Fruit fly (Drosophila melanogaster) whole organism, embryonic: ENCODE data around the gene AP-2mu.

Source experiments
- Abd-B ChIP-seq: fragments of 200-800 bp; sonication (Bioruptor generic); optimal IDR thresholded peaks from 2 replicates; lab custom pipeline; 2018; ENCODE audit warnings: missing biosample characterization, mild to moderate bottlenecking, missing genetic modification characterization, moderate library complexity
- Blimp-1 ChIP-seq: fragments of 200-800 bp; sonication (Bioruptor generic); optimal IDR thresholded peaks from 3 replicates; lab custom pipeline; 2018; ENCODE audit warnings: missing biosample characterization, missing genetic modification characterization, mild to moderate bottlenecking, moderate library complexity, missing genetic modification reagents
- CG1024 ChIP-seq: fragments of 200-800 bp; sonication (Bioruptor generic); IDR thresholded peaks from 2 replicates; pipeline ENCODE4 v1.3.6; 2022; ENCODE audit warnings: missing biosample characterization, missing genetic modification characterization
- CG10321 ChIP-seq: fragments of 200-800 bp; sonication (Bioruptor generic); IDR thresholded peaks from 2 replicates; pipeline ENCODE4 v1.3.6; 2022; ENCODE audit warnings: missing biosample characterization, missing genetic modification characterization
- CG10431 ChIP-seq: fragments of 200-800 bp; sonication (Bioruptor generic); optimal IDR thresholded peaks from 3 replicates; lab custom pipeline; 2018; ENCODE audit warnings: missing biosample characterization, mild to moderate bottlenecking, missing genetic modification characterization
- CG10959 ChIP-seq: fragments of 200-800 bp; sonication (Bioruptor generic); IDR thresholded peaks from 2 replicates; pipeline ENCODE4 v1.3.6; 2022; ENCODE audit warnings: missing biosample characterization, missing genetic modification characterization
- CG14860 ChIP-seq: fragments of 200-800 bp; sonication (Bioruptor generic); IDR thresholded peaks from 3 replicates; pipeline ENCODE4 v1.3.6; 2022; ENCODE audit warnings: missing biosample characterization, missing genetic modification characterization; ENCODE audit not compliant: partially characterized antibody
- CG14965 ChIP-seq: fragments of 200-800 bp; sonication (Bioruptor generic); optimal IDR thresholded peaks from 2 replicates; lab custom pipeline; 2016; ENCODE audit warnings: missing biosample characterization, missing genetic modification characterization, borderline replicate concordance
- CG18476 ChIP-seq: fragments of 200-800 bp; sonication (Bioruptor generic); optimal IDR thresholded peaks from 2 replicates; lab custom pipeline; 2016; ENCODE audit warnings: missing biosample characterization, mild to moderate bottlenecking, missing genetic modification characterization
- CG2199 ChIP-seq: fragments of 200-800 bp; sonication (Bioruptor generic); IDR thresholded peaks from 3 replicates; pipeline ENCODE4 v1.3.6; 2022; ENCODE audit warnings: missing biosample characterization, missing genetic modification characterization
- CG2712 ChIP-seq: fragments of 200-800 bp; optimal IDR thresholded peaks from 3 replicates; lab custom pipeline; 2019; ENCODE audit warnings: missing biosample characterization, mild to moderate bottlenecking, missing genetic modification characterization, moderate library complexity
- CG30020 ChIP-seq: fragments of 200-800 bp; optimal IDR thresholded peaks from 2 replicates; lab custom pipeline; 2019; ENCODE audit warnings: missing biosample characterization, mild to moderate bottlenecking, missing genetic modification characterization, moderate library complexity
- CG3163 ChIP-seq: fragments of 200-800 bp; sonication (Bioruptor generic); optimal IDR thresholded peaks from 3 replicates; lab custom pipeline; 2016; ENCODE audit warnings: missing biosample characterization, missing genetic modification characterization
- CG3726 ChIP-seq: fragments of 200-800 bp; sonication (Bioruptor generic); IDR thresholded peaks from 3 replicates; pipeline ENCODE4, ENCODE4 v1.3.6; 2022; ENCODE audit warnings: missing biosample characterization, missing genetic modification characterization
- CG42726 ChIP-seq: fragments of 200-800 bp; sonication (Bioruptor generic); IDR thresholded peaks from 2 replicates; pipeline ENCODE4 v1.3.6; 2022; ENCODE audit warnings: missing biosample characterization, missing genetic modification characterization; ENCODE audit not compliant: partially characterized antibody
- CG4424 ChIP-seq: fragments of 200-800 bp; sonication (Bioruptor generic); optimal IDR thresholded peaks from 3 replicates; lab custom pipeline; 2016; ENCODE audit warnings: missing biosample characterization, missing genetic modification characterization
- CG5180 ChIP-seq: fragments of 200-800 bp; sonication (Bioruptor generic); optimal IDR thresholded peaks from 3 replicates; lab custom pipeline; 2017; ENCODE audit warnings: missing biosample characterization, missing genetic modification characterization, mild to moderate bottlenecking, moderate library complexity, missing genetic modification reagents
- CG6765 ChIP-seq: fragments of 200-800 bp; sonication (Bioruptor generic); optimal IDR thresholded peaks from 3 replicates; lab custom pipeline; 2017; ENCODE audit warnings: missing biosample characterization, mild to moderate bottlenecking, missing genetic modification characterization
- CG9797 ChIP-seq: fragments of 200-800 bp; sonication (Bioruptor generic); optimal IDR thresholded peaks from 3 replicates; lab custom pipeline; 2018; ENCODE audit warnings: missing biosample characterization, mild to moderate bottlenecking, missing genetic modification characterization
- CrebB ChIP-seq: fragments of 200-800 bp; sonication (Bioruptor generic); optimal IDR thresholded peaks from 3 replicates; lab custom pipeline; 2018; ENCODE audit warnings: missing biosample characterization, mild to moderate bottlenecking, missing genetic modification characterization
- Dad ChIP-seq: fragments of 200-800 bp; sonication (Bioruptor generic); optimal IDR thresholded peaks from 3 replicates; lab custom pipeline; 2016; ENCODE audit warnings: missing biosample characterization, missing genetic modification characterization
- Dll ChIP-seq: fragments of 200-800 bp; sonication (Bioruptor generic); IDR thresholded peaks from 4 replicates; pipeline ENCODE4 v1.3.6; 2022; ENCODE audit warnings: missing biosample characterization, missing genetic modification characterization; ENCODE audit not compliant: partially characterized antibody
- Ets65A ChIP-seq: fragments of 200-800 bp; sonication (Bioruptor generic); peaks from one replicate; lab custom pipeline; 2016; ENCODE audit warnings: missing biosample characterization, missing genetic modification characterization
- Hand ChIP-seq: fragments of 200-800 bp; sonication (Bioruptor generic); optimal IDR thresholded peaks from 2 replicates; lab custom pipeline; 2017; ENCODE audit warnings: mild to moderate bottlenecking, missing biosample characterization, missing genetic modification reagents, missing genetic modification characterization
- Hey ChIP-seq: fragments of 200-800 bp; sonication (Bioruptor generic); optimal IDR thresholded peaks from 3 replicates; lab custom pipeline; 2018; ENCODE audit warnings: missing biosample characterization, mild to moderate bottlenecking, missing genetic modification characterization
- Lpt ChIP-seq: fragments of >200 bp; optimal IDR thresholded peaks from 2 replicates; lab custom pipeline; 2018; ENCODE audit warnings: missing biosample characterization, missing genetic modification characterization
- Mes4 ChIP-seq: fragments of 200-800 bp; sonication (Bioruptor generic); optimal IDR thresholded peaks from 2 replicates; lab custom pipeline; 2016; ENCODE audit warnings: missing biosample characterization, missing genetic modification characterization
- NC2α ChIP-seq: fragments of 200-800 bp; sonication (Bioruptor generic); optimal IDR thresholded peaks from 2 replicates; lab custom pipeline; 2016; ENCODE audit warnings: missing biosample characterization, missing genetic modification characterization
- Side ChIP-seq: fragments of 200-800 bp; sonication (Bioruptor generic); optimal IDR thresholded peaks from 2 replicates; lab custom pipeline; 2016; ENCODE audit warnings: missing biosample characterization, missing genetic modification characterization
- Sox100B ChIP-seq: fragments of 200-800 bp; sonication (Bioruptor generic); optimal IDR thresholded peaks from 3 replicates; lab custom pipeline; 2018; ENCODE audit warnings: missing biosample characterization, mild to moderate bottlenecking, missing genetic modification characterization
- Stat92E ChIP-seq, 3 experiments: fragments of >200 bp in 2 of 3; fragments of 200-800 bp in 1 of 3; sonication (Bioruptor generic) in 1 of 3; optimal IDR thresholded peaks; 2 replicates each; lab custom pipeline; 2017 to 2019; ENCODE audit warnings: missing biosample characterization in 3 of 3, missing genetic modification characterization in 3 of 3, mild to moderate bottlenecking in 1 of 3, moderate library complexity in 1 of 3
- Vsx1 ChIP-seq: fragments of 200-800 bp; sonication (Bioruptor generic); optimal IDR thresholded peaks from 2 replicates; lab custom pipeline; 2017; ENCODE audit warnings: missing biosample characterization, mild to moderate bottlenecking, missing genetic modification characterization, missing genetic modification reagents
- Xrp1 ChIP-seq: fragments of 200-800 bp; sonication (Bioruptor generic); IDR thresholded peaks from 2 replicates; pipeline ENCODE4 v1.3.6; 2022; ENCODE audit warnings: missing biosample characterization, missing genetic modification characterization
- abd-A ChIP-seq: fragments of 200-800 bp; sonication (Bioruptor generic); optimal IDR thresholded peaks from 3 replicates; lab custom pipeline; 2019; ENCODE audit warnings: missing biosample characterization, mild to moderate bottlenecking, missing genetic modification characterization, moderate library complexity
- cas ChIP-seq: fragments of 200-800 bp; sonication (Bioruptor generic); IDR thresholded peaks from 2 replicates; pipeline ENCODE4 v1.3.6; 2022; ENCODE audit warnings: missing biosample characterization, missing genetic modification characterization
- gce ChIP-seq: fragments of 200-800 bp; sonication (Bioruptor generic); IDR thresholded peaks from 3 replicates; pipeline ENCODE4 v1.3.6; 2022; ENCODE audit warnings: missing biosample characterization, missing genetic modification characterization
- grn ChIP-seq: fragments of 200-800 bp; sonication (Bioruptor generic); optimal IDR thresholded peaks from 3 replicates; lab custom pipeline; 2017; ENCODE audit warnings: missing biosample characterization, missing genetic modification characterization
- hkb ChIP-seq, 2 experiments: fragments of 200-800 bp in 1 of 2; fragments of >200 bp in 1 of 2; sonication (Bioruptor generic) in 1 of 2; IDR thresholded peaks in 1 of 2; optimal IDR thresholded peaks in 1 of 2; 2 replicates each; pipeline versions ENCODE4 v1.3.6 to Lab custom; 2017 to 2022; ENCODE audit warnings: missing biosample characterization in 1 of 2, missing genetic modification characterization in 1 of 2
- hth ChIP-seq: fragments of >200 bp; optimal IDR thresholded peaks from 2 replicates; lab custom pipeline; 2017; ENCODE audit warnings: inconsistent platforms
- ind ChIP-seq: fragments of 200-800 bp; sonication (Bioruptor generic); optimal IDR thresholded peaks from 3 replicates; lab custom pipeline; 2016; ENCODE audit warnings: missing biosample characterization, missing genetic modification characterization
- insv ChIP-seq, 2 experiments: fragments of 200-800 bp; sonication (Bioruptor generic); optimal IDR thresholded peaks; 3 replicates each; lab custom pipeline; 2016 to 2018; ENCODE audit warnings: missing biosample characterization in 2 of 2, missing genetic modification characterization in 2 of 2
- lov ChIP-seq, 2 experiments: fragments of 200-800 bp in 1 of 2; fragments of >200 bp in 1 of 2; sonication (Bioruptor generic) in 1 of 2; IDR thresholded peaks in 1 of 2; optimal IDR thresholded peaks in 1 of 2; 2 replicates in 1 of 2; 3 replicates in 1 of 2; pipeline versions ENCODE4 v1.3.6 to Lab custom; 2017 to 2022; ENCODE audit warnings: missing biosample characterization in 1 of 2, missing genetic modification characterization in 1 of 2
- mam ChIP-seq: fragments of 200-800 bp; sonication (Bioruptor generic); optimal IDR thresholded peaks from 3 replicates; lab custom pipeline; 2016; ENCODE audit warnings: missing biosample characterization, missing genetic modification characterization
- mld ChIP-seq: fragments of 200-800 bp; sonication (Bioruptor generic); IDR thresholded peaks from 3 replicates; pipeline ENCODE4 v1.3.6; 2022; ENCODE audit warnings: missing biosample characterization, missing genetic modification characterization; ENCODE audit not compliant: partially characterized antibody
- otp ChIP-seq: fragments of 200-800 bp; sonication (Bioruptor generic); IDR thresholded peaks from 3 replicates; pipeline ENCODE4, ENCODE4 v1.3.6; 2022; ENCODE audit warnings: missing biosample characterization, missing genetic modification characterization
- psq ChIP-seq: fragments of 200-800 bp; sonication (Bioruptor generic); optimal IDR thresholded peaks from 2 replicates; lab custom pipeline; 2017; ENCODE audit warnings: missing biosample characterization, missing genetic modification characterization
- toy ChIP-seq: fragments of 200-800 bp; sonication (Bioruptor generic); IDR thresholded peaks from 2 replicates; pipeline ENCODE4 v1.3.6; 2022; ENCODE audit warnings: missing biosample characterization, missing genetic modification characterization
- tx ChIP-seq: fragments of 200-800 bp; sonication (Bioruptor generic); optimal IDR thresholded peaks from 2 replicates; lab custom pipeline; 2016; ENCODE audit warnings: missing biosample characterization, missing genetic modification characterization
- z ChIP-seq: fragments of 200-800 bp; sonication (Bioruptor generic); IDR thresholded peaks from 3 replicates; pipeline ENCODE4 v1.3.6; 2022; ENCODE audit warnings: missing biosample characterization, missing genetic modification characterization

Gene AP-2mu

DNA sequence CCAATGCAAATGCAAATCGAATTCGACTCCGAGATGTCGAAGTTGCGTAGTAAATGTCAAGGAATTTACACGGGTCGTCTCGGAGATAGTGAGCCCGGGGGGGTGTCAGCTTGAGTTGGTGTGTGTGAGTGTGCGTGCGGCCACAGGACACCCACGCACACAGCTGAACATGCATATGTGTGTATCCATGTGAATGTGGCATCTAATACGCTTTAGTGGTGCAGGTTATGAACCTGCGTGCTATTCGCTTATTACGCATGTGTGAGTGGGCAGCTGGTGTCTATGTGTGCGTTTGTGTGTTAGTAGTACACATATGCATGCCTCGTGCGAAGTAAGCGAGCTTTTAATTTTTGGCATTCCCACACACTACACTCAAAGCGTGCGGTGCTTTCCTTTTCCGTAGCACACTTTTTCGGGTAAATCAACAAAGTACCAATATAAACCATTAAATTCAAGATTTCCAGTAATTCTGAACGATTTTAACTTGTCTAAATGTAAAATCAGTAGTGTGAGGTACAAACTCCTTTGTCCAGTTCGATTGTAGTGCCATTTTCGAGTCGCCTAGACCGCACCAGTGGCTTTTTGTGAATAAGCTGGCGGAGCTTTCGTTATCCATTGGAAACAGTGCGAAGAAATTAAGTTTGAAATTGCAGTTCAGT lies 6.7 kb downstream of the AP-2mu start (continued):
- TF ChIP-seq CG14860 (GFP tag; lab: Robert Waterston, UW) = no peak
- TF ChIP-seq lov (optimal IDR thresholded peaks at IDR 0.05; lab: Kevin White, UChicago) = no peak
- TF ChIP-seq lov (GFP tag; IDR thresholded peaks at IDR 0.05; lab: Robert Waterston, UW) = no peak
- no peak for TF ChIP-seq Stat92E (GFP tag; optimal IDR thresholded peaks at IDR 0.05; lab: Kevin White, UChicago)
- TF ChIP-seq CG6765 = peak; percentile 82
- TF ChIP-seq NC2α (GFP tag; lab: Kevin White, UChicago) = peak; percentile 23
- peak; percentile 83 for TF ChIP-seq Abd-B (GFP tag; lab: Kevin White, UChicago)
- no peak for TF ChIP-seq Lpt
- TF ChIP-seq Hand (GFP tag; lab: Kevin White, UChicago) = peak; percentile 92
- peak; percentile 84 for TF ChIP-seq tx (GFP tag; lab: Kevin White, UChicago)
- peak; percentile 81 for TF ChIP-seq CG18476 (GFP tag; lab: Kevin White, UChicago)
- peak; percentile 61 for TF ChIP-seq CG1024 (GFP tag; lab: Robert Waterston, UW)
- TF ChIP-seq cas (GFP tag; lab: Robert Waterston, UW) = peak; percentile 78
- TF ChIP-seq CG4424 (GFP tag; lab: Kevin White, UChicago) = peak; percentile 80
- no peak for TF ChIP-seq CG2199 (GFP tag; lab: Robert Waterston, UW)
- peak; percentile 87 for TF ChIP-seq Side (GFP tag; lab: Kevin White, UChicago)
- TF ChIP-seq CG3163 = peak; percentile 71
- TF ChIP-seq otp (GFP tag; lab: Robert Waterston, UW) = peak; percentile 37; the same call in 1 of the 3 replicates
- TF ChIP-seq Hey (tag; lab: Kevin White, UChicago) = peak; percentile 72
- TF ChIP-seq CG30020 = no peak
- no peak for TF ChIP-seq CG10431 (GFP tag; lab: Kevin White, UChicago)
- peak; percentile 77 for TF ChIP-seq Dad
- TF ChIP-seq ind (GFP tag; lab: Kevin White, UChicago) = peak; percentile 90
- peak; percentile 25; the same call in 1 of the 2 replicates for TF ChIP-seq toy (GFP tag; lab: Robert Waterston, UW)
- peak; percentile 65; the same call in 1 of the 3 replicates for TF ChIP-seq gce (GFP tag; lab: Robert Waterston, UW)
- TF ChIP-seq z (GFP tag; lab: Robert Waterston, UW) = no peak
- TF ChIP-seq psq (GFP tag; lab: Kevin White, UChicago) = no peak
- peak; percentile 82 for TF ChIP-seq CrebB
- TF ChIP-seq Ets65A = peak; percentile 97
- no peak for TF ChIP-seq hth (lab: Kevin White, UChicago)
- TF ChIP-seq hkb (optimal IDR thresholded peaks at IDR 0.05; lab: Kevin White, UChicago) = no peak
- peak; percentile 91 for TF ChIP-seq hkb (GFP tag; IDR thresholded peaks at IDR 0.05; lab: Robert Waterston, UW)
- TF ChIP-seq grn (GFP tag; lab: Kevin White, UChicago) = no peak
- peak; percentile 76; the same call in 2 of the 3 replicates for TF ChIP-seq CG3726 (GFP tag; lab: Robert Waterston, UW)
- peak; percentile 54; the same call in 1 of the 2 replicates for TF ChIP-seq CG10321 (GFP tag; lab: Robert Waterston, UW)
- TF ChIP-seq CG10959 (GFP tag; lab: Robert Waterston, UW) = no peak
- peak; percentile 83 for TF ChIP-seq Xrp1
- peak; percentile 25 for TF ChIP-seq CG14965
- TF ChIP-seq CG42726 (GFP tag; lab: Robert Waterston, UW) = no peak
- peak; percentile 76 for TF ChIP-seq CG5180 (GFP tag; lab: Kevin White, UChicago)
- TF ChIP-seq abd-A (tag; lab: Kevin White, UChicago) = peak; percentile 86
- TF ChIP-seq Blimp-1 (GFP tag; lab: Kevin White, UChicago) = peak; percentile 75
- no peak for TF ChIP-seq Dll
- no peak for TF ChIP-seq CG2712 (tag; lab: Kevin White, UChicago)
- no peak for TF ChIP-seq mld (GFP tag; lab: Robert Waterston, UW)
- TF ChIP-seq insv (GFP tag; optimal IDR thresholded peaks at IDR 0.05; lab: Kevin White, UChicago) = no peak
- TF ChIP-seq CG9797 = no peak
- TF ChIP-seq Mes4 (GFP tag; lab: Kevin White, UChicago) = peak; percentile 74
- peak; percentile 43 for TF ChIP-seq Vsx1 (GFP tag; lab: Kevin White, UChicago)
- peak; percentile 93 for TF ChIP-seq mam (GFP tag; lab: Kevin White, UChicago)
- TF ChIP-seq Sox100B (GFP tag; lab: Kevin White, UChicago) = peak; percentile 84
